Worm (Caenorhabditis elegans) whole organism, L2 larva: ENCODE data around the gene F26F4.2.
A peak's percentile ranks its signal among the peaks of the same experiment; 100 is the strongest.

Source experiments
- C34F6.9 ChIP-seq: fragments of 150-350 bp; optimal IDR thresholded peaks from 2 replicates; lab custom pipeline; 2014; ENCODE audit warnings: missing biosample characterization, missing genetic modification characterization
- F13H6.1 ChIP-seq: sonication (generic microtip); optimal IDR thresholded peaks from 2 replicates; lab custom pipeline; 2016; ENCODE audit warnings: missing genetic modification characterization, missing compliant biosample characterization
- R02D3.7 ChIP-seq: fragments of 150-350 bp; optimal IDR thresholded peaks from 2 replicates; lab custom pipeline; 2014; ENCODE audit warnings: missing biosample characterization, missing genetic modification characterization
- Y55F3AM.14 ChIP-seq: fragments of 200-800 bp; sonication (Bioruptor generic); optimal IDR thresholded peaks from 2 replicates; lab custom pipeline; 2018; ENCODE audit warnings: mild to moderate bottlenecking, missing genetic modification characterization, missing compliant biosample characterization
- ZK546.5 ChIP-seq: sonication (generic microtip); optimal IDR thresholded peaks from 2 replicates; lab custom pipeline; 2017; ENCODE audit warnings: missing biosample characterization, missing genetic modification characterization
- alr-1 ChIP-seq: fragments of 150-350 bp; optimal IDR thresholded peaks from 2 replicates; lab custom pipeline; 2014; ENCODE audit warnings: missing biosample characterization, missing genetic modification characterization
- aly-2 ChIP-seq: fragments of 150-350 bp; optimal IDR thresholded peaks from 2 replicates; lab custom pipeline; 2014; ENCODE audit warnings: missing biosample characterization, missing genetic modification characterization
- blmp-1 ChIP-seq: sonication (generic microtip); optimal IDR thresholded peaks from 2 replicates; lab custom pipeline; 2017; ENCODE audit warnings: missing genetic modification characterization, mild to moderate bottlenecking, missing compliant biosample characterization, antibody characterized with exemption, moderate library complexity; ENCODE audit not compliant: insufficient read depth
- ceh-82 ChIP-seq: fragments of 150-350 bp; optimal IDR thresholded peaks from 2 replicates; lab custom pipeline; 2014; ENCODE audit warnings: missing biosample characterization, missing genetic modification characterization
- crh-2 ChIP-seq: sonication (generic microtip); optimal IDR thresholded peaks from 2 replicates; lab custom pipeline; 2017; ENCODE audit warnings: missing biosample characterization, missing genetic modification characterization
- egl-27 ChIP-seq: sonication (generic microtip); optimal IDR thresholded peaks from 3 replicates; lab custom pipeline; 2017; ENCODE audit warnings: missing biosample characterization, missing genetic modification reagents, missing genetic modification characterization
- elt-1 ChIP-seq: fragments of 150-350 bp; optimal IDR thresholded peaks from 2 replicates; lab custom pipeline; 2014; ENCODE audit warnings: missing biosample characterization, missing genetic modification characterization
- elt-3 ChIP-seq: sonication (generic microtip); optimal IDR thresholded peaks from 2 replicates; lab custom pipeline; 2017; ENCODE audit warnings: missing biosample characterization, missing genetic modification characterization
- fos-1 ChIP-seq: fragments of 150-350 bp; optimal IDR thresholded peaks from 2 replicates; lab custom pipeline; 2014; ENCODE audit warnings: missing biosample characterization, missing genetic modification characterization
- gmeb-1 ChIP-seq: fragments of 150-350 bp; optimal IDR thresholded peaks from 2 replicates; lab custom pipeline; 2014; ENCODE audit warnings: missing biosample characterization, missing genetic modification characterization
- lin-13 ChIP-seq: fragments of 150-350 bp; optimal IDR thresholded peaks from 2 replicates; lab custom pipeline; 2014; ENCODE audit warnings: missing biosample characterization, missing genetic modification reagents, missing genetic modification characterization
- lin-39 ChIP-seq: fragments of 150-350 bp; optimal IDR thresholded peaks from 2 replicates; lab custom pipeline; 2014; ENCODE audit warnings: missing biosample characterization, missing genetic modification reagents, missing genetic modification characterization
- lsy-2 ChIP-seq, 2 experiments: fragments of 150-350 bp in 1 of 2; sonication (generic microtip) in 1 of 2; optimal IDR thresholded peaks; 2 replicates each; lab custom pipeline; 2014 to 2017; ENCODE audit warnings: missing biosample characterization in 2 of 2, missing genetic modification characterization in 2 of 2
- mab-5 ChIP-seq: fragments of 150-350 bp; optimal IDR thresholded peaks from 2 replicates; lab custom pipeline; 2014; ENCODE audit warnings: missing biosample characterization, missing genetic modification characterization
- mbf-1 ChIP-seq: sonication (generic microtip); optimal IDR thresholded peaks from 2 replicates; lab custom pipeline; 2017; ENCODE audit warnings: missing biosample characterization, missing genetic modification characterization
- nhr-11 ChIP-seq: fragments of 150-350 bp; optimal IDR thresholded peaks from 2 replicates; lab custom pipeline; 2014; ENCODE audit warnings: missing biosample characterization, missing genetic modification characterization
- nhr-12 ChIP-seq: fragments of 150-350 bp; optimal IDR thresholded peaks from 2 replicates; lab custom pipeline; 2014; ENCODE audit warnings: missing biosample characterization, missing genetic modification characterization
- nhr-129 ChIP-seq: fragments of 150-350 bp; optimal IDR thresholded peaks from 2 replicates; lab custom pipeline; 2014; ENCODE audit warnings: missing biosample characterization, missing genetic modification characterization
- nhr-21 ChIP-seq: fragments of 150-350 bp; optimal IDR thresholded peaks from 2 replicates; lab custom pipeline; 2014; ENCODE audit warnings: missing biosample characterization, missing genetic modification characterization
- nhr-23 ChIP-seq: fragments of 150-350 bp; optimal IDR thresholded peaks from 2 replicates; lab custom pipeline; 2014; ENCODE audit warnings: missing biosample characterization, missing genetic modification reagents, missing genetic modification characterization
- nhr-237 ChIP-seq: fragments of 150-350 bp; optimal IDR thresholded peaks from 2 replicates; lab custom pipeline; 2014; ENCODE audit warnings: missing biosample characterization, missing genetic modification characterization
- nhr-25 ChIP-seq: fragments of 150-350 bp; sonication (generic microtip); optimal IDR thresholded peaks from 3 replicates; lab custom pipeline; 2014; ENCODE audit warnings: missing biosample characterization, missing genetic modification characterization
- nhr-6 ChIP-seq: fragments of 150-350 bp; optimal IDR thresholded peaks from 2 replicates; lab custom pipeline; 2014; ENCODE audit warnings: missing biosample characterization, missing genetic modification characterization
- peb-1 ChIP-seq: fragments of 150-350 bp; optimal IDR thresholded peaks from 2 replicates; lab custom pipeline; 2014; ENCODE audit warnings: missing biosample characterization, missing genetic modification characterization
- sem-4 ChIP-seq: fragments of 150-350 bp; optimal IDR thresholded peaks from 2 replicates; lab custom pipeline; 2014; ENCODE audit warnings: missing biosample characterization, missing genetic modification reagents, missing genetic modification characterization
- skn-1 ChIP-seq: sonication (generic microtip); optimal IDR thresholded peaks from 2 replicates; lab custom pipeline; 2017; ENCODE audit warnings: missing biosample characterization, missing genetic modification characterization
- sma-3 ChIP-seq: sonication (generic microtip); optimal IDR thresholded peaks from 2 replicates; lab custom pipeline; 2016; ENCODE audit warnings: missing genetic modification reagents, missing genetic modification characterization, missing compliant biosample characterization
- sma-9 ChIP-seq, 2 experiments: fragments of 150-350 bp in 1 of 2; sonication (generic microtip) in 1 of 2; optimal IDR thresholded peaks; 2 replicates each; lab custom pipeline; 2014 to 2016; ENCODE audit warnings: missing genetic modification characterization in 2 of 2, mild to moderate bottlenecking in 1 of 2, missing biosample characterization in 1 of 2, missing compliant biosample characterization in 1 of 2, missing genetic modification reagents in 1 of 2, moderate library complexity in 1 of 2
- snpc-4 ChIP-seq: fragments of 150-350 bp; optimal IDR thresholded peaks from 2 replicates; lab custom pipeline; 2014; ENCODE audit warnings: missing biosample characterization, missing genetic modification characterization
- unc-39 ChIP-seq: fragments of 150-350 bp; optimal IDR thresholded peaks from 2 replicates; lab custom pipeline; 2014; ENCODE audit warnings: missing biosample characterization, missing genetic modification characterization
- unc-55 ChIP-seq: fragments of 150-350 bp; sonication (generic microtip); optimal IDR thresholded peaks from 3 replicates; lab custom pipeline; 2014; ENCODE audit warnings: missing biosample characterization, missing genetic modification reagents, missing genetic modification characterization
- unc-62 ChIP-seq: fragments of 150-350 bp; optimal IDR thresholded peaks from 2 replicates; lab custom pipeline; 2014; ENCODE audit warnings: missing biosample characterization, missing genetic modification reagents, missing genetic modification characterization
- ztf-1 ChIP-seq: fragments of 200-800 bp; sonication (Bioruptor generic); conservative IDR thresholded peaks from 2 replicates; pipeline ENCODE4 v1.3.6; 2022; ENCODE audit warnings: missing genetic modification characterization, missing compliant biosample characterization
- ztf-11 ChIP-seq: sonication (generic microtip); optimal IDR thresholded peaks from 2 replicates; lab custom pipeline; 2017; ENCODE audit warnings: missing biosample characterization, missing genetic modification characterization
- ztf-4 ChIP-seq: fragments of 150-350 bp; optimal IDR thresholded peaks from 2 replicates; lab custom pipeline; 2014; ENCODE audit warnings: missing biosample characterization, missing genetic modification characterization

Gene F26F4.2

DNA sequence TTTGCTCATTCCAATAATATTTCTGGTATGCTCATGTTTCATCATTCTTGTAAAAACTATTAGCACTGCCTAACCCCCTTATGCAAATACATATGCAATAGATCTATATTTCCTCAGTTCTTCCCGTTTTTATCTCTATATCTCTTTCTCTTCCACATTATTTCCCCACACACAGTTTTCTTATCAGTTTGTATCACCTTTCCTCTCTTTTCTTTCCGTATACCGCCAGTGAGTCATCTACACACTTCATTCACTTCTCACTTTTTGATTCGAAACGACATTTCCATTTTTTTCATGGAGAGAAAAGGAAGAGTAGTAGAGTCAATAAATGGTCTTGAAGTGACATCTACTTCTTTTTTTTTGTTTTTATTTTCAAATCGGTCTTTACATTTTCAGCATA, 4.7 kb upstream of the F26F4.2 start:
- TF ChIP-seq fos-1 (tag; lab: Kevin White, UChicago): peak; percentile 99
- no peak for TF ChIP-seq lin-13
- TF ChIP-seq gmeb-1 (tag; lab: Kevin White, UChicago): peak; percentile 20
- no peak for TF ChIP-seq mab-5

DNA sequence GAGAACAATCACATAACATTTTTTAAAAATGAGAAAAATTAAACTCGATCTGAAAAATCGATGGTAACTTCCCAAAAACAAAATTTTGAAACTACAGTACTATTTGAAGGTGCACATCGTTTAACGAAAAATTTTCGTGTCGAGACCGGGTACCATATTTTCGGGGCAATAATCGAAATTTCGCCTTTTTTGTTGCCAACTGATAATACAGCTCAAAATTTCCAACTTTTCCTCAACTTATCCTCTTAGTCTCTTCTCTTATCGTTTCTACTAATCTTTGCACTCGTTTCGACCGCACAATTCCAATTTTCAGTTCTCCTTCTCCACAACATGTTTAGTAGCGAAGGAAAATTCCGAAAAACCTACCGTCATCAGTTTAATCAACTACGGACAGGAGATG, 4.2 kb upstream of the F26F4.2 start, which contains the start of gene rom-1:
Gene rom-1 (plus strand): TSS at position 301 of the 400 bp plus-strand sequence.
- TF ChIP-seq nhr-21 (tag; lab: Kevin White, UChicago) (no peak), elt-1 (tag; lab: Kevin White, UChicago) (no peak), mab-5 (no peak), unc-39 (no peak), skn-1 (tag; lab: Kevin White, UChicago) (no peak), ceh-82 (tag; lab: Kevin White, UChicago) (no peak), sem-4 (no peak), nhr-25 (tag; lab: Kevin White, UChicago) (no peak), peb-1 (no peak), lin-39 (tag; lab: Kevin White, UChicago) (no peak), R02D3.7 (tag; lab: Kevin White, UChicago) (no peak), lin-13 (no peak), sma-9 (GFP tag; optimal IDR thresholded peaks at IDR 0.05; lab: Kevin White, UChicago) (no peak), sma-9 (tag; optimal IDR thresholded peaks at IDR 0.05; lab: Kevin White, UChicago) (no peak)

DNA sequence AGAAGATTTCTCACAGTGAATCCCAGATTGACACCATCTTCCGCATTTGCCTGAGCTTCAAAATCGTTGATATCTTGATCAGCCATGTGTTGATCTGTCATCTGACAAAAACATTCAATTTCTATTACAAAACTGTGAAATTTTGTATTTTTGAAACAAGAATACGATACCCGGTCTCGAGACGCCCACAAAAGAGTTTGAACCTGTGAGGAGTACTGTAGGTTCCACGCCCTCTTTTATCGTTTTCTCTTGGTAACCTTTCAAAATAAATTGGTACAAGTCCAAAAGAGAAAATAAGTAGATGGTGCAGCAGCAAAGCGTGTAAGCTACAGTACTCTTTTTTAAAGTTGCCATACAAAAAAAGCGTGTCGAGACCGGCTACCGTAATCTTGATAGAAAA, 1.1 kb upstream of the F26F4.2 start, which contains the start of gene F26F4.12:
Gene F26F4.12 (minus strand): TSS at position 101 of the 400 bp plus-strand sequence.
- TF ChIP-seq nhr-6 (tag; lab: Kevin White, UChicago): no peak
- TF ChIP-seq egl-27 (tag; lab: Kevin White, UChicago): no peak
- no peak for TF ChIP-seq ceh-82 (tag; lab: Kevin White, UChicago)
- TF ChIP-seq sma-3: no peak
- no peak for TF ChIP-seq nhr-23 (tag; lab: Kevin White, UChicago)
- TF ChIP-seq sma-9 (GFP tag; optimal IDR thresholded peaks at IDR 0.05; lab: Kevin White, UChicago): no peak
- TF ChIP-seq sma-9 (tag; optimal IDR thresholded peaks at IDR 0.05; lab: Kevin White, UChicago): no peak
- TF ChIP-seq blmp-1 (tag; lab: Kevin White, UChicago): no peak
- TF ChIP-seq alr-1 (tag; lab: Kevin White, UChicago): no peak
- TF ChIP-seq ztf-1 (GFP tag; lab: Robert Waterston, UW): no peak
- no peak for TF ChIP-seq aly-2
- no peak for TF ChIP-seq nhr-11 (tag; lab: Kevin White, UChicago)
- no peak for TF ChIP-seq unc-62 (GFP tag; lab: Kevin White, UChicago)
- no peak for TF ChIP-seq gmeb-1 (tag; lab: Kevin White, UChicago)

DNA sequence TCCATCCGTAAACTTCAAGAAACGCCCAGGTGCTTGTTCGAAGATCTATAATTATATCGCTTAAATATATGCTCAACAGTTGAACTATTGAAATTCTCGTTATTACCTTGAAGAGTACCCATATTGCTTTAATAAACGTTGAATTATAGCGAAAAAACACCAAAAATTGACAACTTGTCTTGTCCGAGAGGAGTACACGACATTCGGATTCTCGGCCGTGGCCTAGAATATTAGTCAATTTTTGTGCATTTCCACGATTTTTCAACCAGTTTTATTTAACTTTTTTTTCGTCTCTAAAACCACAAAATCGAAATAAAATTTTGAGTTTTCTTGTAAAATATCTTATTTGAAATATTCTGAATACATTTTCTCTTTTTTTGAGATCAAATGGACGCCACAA, 1.3 kb downstream of the F26F4.2 start, which contains the start of the genes F26F4.9 and cee-1:
Gene F26F4.9 (minus strand): TSS at position 205 of the 400 bp plus-strand sequence.
Gene cee-1 (plus strand): TSS at position 383 of the 400 bp plus-strand sequence.
- TF ChIP-seq fos-1 (tag; lab: Kevin White, UChicago): peak; percentile 11
- no peak for TF ChIP-seq nhr-6 (tag; lab: Kevin White, UChicago)
- TF ChIP-seq unc-55 (GFP tag; lab: Kevin White, UChicago): peak; percentile 74
- TF ChIP-seq gmeb-1 (tag; lab: Kevin White, UChicago): peak; percentile 53
- TF ChIP-seq nhr-25 (tag; lab: Kevin White, UChicago): peak; percentile 44
- TF ChIP-seq nhr-23 (tag; lab: Kevin White, UChicago): no peak
- TF ChIP-seq crh-2: peak; percentile 66
- no peak for TF ChIP-seq snpc-4 (tag; lab: Kevin White, UChicago)
- peak; percentile 68 for TF ChIP-seq F13H6.1
- TF ChIP-seq sma-3: peak; percentile 75
- TF ChIP-seq sma-9 (GFP tag; optimal IDR thresholded peaks at IDR 0.05; lab: Kevin White, UChicago): peak; percentile 67
- no peak for TF ChIP-seq sma-9 (tag; optimal IDR thresholded peaks at IDR 0.05; lab: Kevin White, UChicago)
- no peak for TF ChIP-seq Y55F3AM.14 (GFP tag; lab: Kevin White, UChicago)
- TF ChIP-seq C34F6.9: peak; percentile 68
- TF ChIP-seq lsy-2 (tag; optimal IDR thresholded peaks at IDR 0.05; lab: Kevin White, UChicago): peak; percentile 43 to 73
- TF ChIP-seq nhr-237 (tag; lab: Kevin White, UChicago): no peak
- peak; percentile 41 for TF ChIP-seq lin-13

DNA sequence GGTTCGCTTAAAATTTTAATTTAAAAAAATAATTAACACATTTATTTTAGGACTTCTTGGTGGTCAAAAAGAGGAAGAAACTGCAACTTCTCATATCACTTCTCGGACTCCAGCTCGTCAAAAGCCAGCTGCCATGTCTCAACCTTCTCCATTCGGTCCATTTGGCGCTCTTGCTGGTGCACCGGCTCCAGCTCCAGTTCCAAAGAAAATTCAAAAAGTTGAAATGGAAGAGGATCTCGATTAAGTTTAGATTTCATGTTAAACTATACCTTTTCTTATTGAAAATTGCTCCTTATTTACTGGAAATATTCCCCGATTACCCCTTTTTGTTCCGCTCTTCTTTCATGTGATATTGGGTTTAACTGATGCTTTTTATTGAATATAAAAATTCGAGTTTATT, 2.7 kb downstream of the F26F4.2 start:
- TF ChIP-seq skn-1 (tag; lab: Kevin White, UChicago): no peak
- no peak for TF ChIP-seq elt-3 (tag; lab: Kevin White, UChicago)
- TF ChIP-seq ztf-1 (GFP tag; lab: Robert Waterston, UW): no peak
- no peak for TF ChIP-seq nhr-237 (tag; lab: Kevin White, UChicago)
- TF ChIP-seq ztf-11 (tag; lab: Kevin White, UChicago): no peak
- TF ChIP-seq F13H6.1: no peak
- TF ChIP-seq ZK546.5 (tag; lab: Kevin White, UChicago): no peak
- no peak for TF ChIP-seq ztf-4 (tag; lab: Kevin White, UChicago)
- no peak for TF ChIP-seq ceh-82 (tag; lab: Kevin White, UChicago)
- TF ChIP-seq gmeb-1 (tag; lab: Kevin White, UChicago): no peak
- TF ChIP-seq crh-2: no peak
- TF ChIP-seq sem-4: no peak
- TF ChIP-seq nhr-12 (tag; lab: Kevin White, UChicago): no peak
- TF ChIP-seq nhr-129: no peak
- no peak for TF ChIP-seq mbf-1
- TF ChIP-seq C34F6.9: no peak
- TF ChIP-seq egl-27 (tag; lab: Kevin White, UChicago): no peak
- TF ChIP-seq snpc-4 (tag; lab: Kevin White, UChicago): no peak
- TF ChIP-seq nhr-6 (tag; lab: Kevin White, UChicago): no peak
- no peak for TF ChIP-seq lin-13
